Fruit fly (Drosophila melanogaster): ENCODE results near the gene Amnionless.

Amnionless gene

DNA sequence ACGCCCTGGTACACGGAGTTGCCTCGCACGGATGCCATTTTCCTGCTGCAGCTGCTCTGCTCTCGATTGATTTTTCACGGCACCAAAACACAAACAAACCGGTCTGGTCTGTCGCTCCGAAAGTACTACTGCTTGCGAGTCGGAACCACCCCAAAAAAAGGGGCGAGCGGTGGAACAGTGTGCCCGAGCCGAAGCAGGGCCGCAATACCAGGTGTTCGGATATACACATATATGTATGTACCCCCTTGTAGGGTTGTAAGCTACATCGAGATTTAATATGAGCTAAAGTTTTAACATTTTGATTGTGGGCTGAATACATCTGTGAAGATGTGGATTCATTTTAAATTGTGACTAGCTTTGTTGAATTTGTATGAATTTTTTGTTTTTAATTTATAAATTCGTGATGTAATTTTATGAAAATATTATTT lies 3.3 kb downstream of the Amnionless start (continued):
- TF ChIP-seq ems (GFP tag; optimal IDR thresholded peaks at IDR 0.05) (peak; percentile 54), Antp (GFP tag; optimal IDR thresholded peaks at IDR 0.05) (peak; percentile 45), Stat92E (GFP tag; optimal IDR thresholded peaks at IDR 0.05) (peak in 1 of 3 experiments; percentile 56), CG15696 (tag; optimal IDR thresholded peaks at IDR 0.05) (peak; percentile 7), CG8924 (tag; optimal IDR thresholded peaks at IDR 0.05) (peak; percentile 63), ase (GFP tag; IDR thresholded peaks at IDR 0.05) (no peak), sr (GFP tag; IDR thresholded peaks at IDR 0.05) (peak; percentile 31; the same call in 1 of the 3 replicates), CG10366 (GFP tag; IDR thresholded peaks at IDR 0.05) (no peak), H15 (GFP tag; IDR thresholded peaks at IDR 0.05) (no peak), usp (GFP tag; optimal IDR thresholded peaks at IDR 0.05) (no peak), Nf-YC (tag; optimal IDR thresholded peaks at IDR 0.05) (peak; percentile 53), dan (GFP tag; IDR thresholded peaks at IDR 0.05) (no peak), CG6654 (GFP tag; optimal IDR thresholded peaks at IDR 0.05) (no peak), CG6854 (GFP tag; optimal IDR thresholded peaks at IDR 0.05) (peak; percentile 55), Opbp (GFP tag; IDR thresholded peaks at IDR 0.05; ENCODE audit: partially characterized antibody) (peak; percentile 64; the same call in 2 of the 3 replicates), ash1 (GFP tag; optimal IDR thresholded peaks at IDR 0.05) (no peak), CG1024 (GFP tag; IDR thresholded peaks at IDR 0.05) (no peak), Nf-YA (GFP tag; IDR thresholded peaks at IDR 0.05) (no peak), Nf-YB (GFP tag; optimal IDR thresholded peaks at IDR 0.05) (peak; percentile 44), B-H2 (GFP tag; optimal IDR thresholded peaks at IDR 0.05) (peak; percentile 26), Xbp1 (GFP tag; optimal IDR thresholded peaks at IDR 0.05) (peak; percentile 29), CG4282 (GFP tag; optimal IDR thresholded peaks at IDR 0.05) (no peak), chif (GFP tag; optimal IDR thresholded peaks at IDR 0.05) (peak; percentile 21 to 25), Mad (GFP tag; optimal IDR thresholded peaks at IDR 0.05) (peak; percentile 33), gce (GFP tag; IDR thresholded peaks at IDR 0.05) (no peak), Hey (tag; optimal IDR thresholded peaks at IDR 0.05) (no peak), CG8089 (GFP tag; optimal IDR thresholded peaks at IDR 0.05) (peak; percentile 27), Mes4 (GFP tag; optimal IDR thresholded peaks at IDR 0.05) (no peak), Xrp1 (GFP tag; IDR thresholded peaks at IDR 0.05) (peak; percentile 56; the same call in 1 of the 2 replicates), CG7928 (GFP tag; optimal IDR thresholded peaks at IDR 0.05) (no peak), kni (GFP tag; optimal IDR thresholded peaks at IDR 0.05) (no peak), CG4730 (GFP tag; IDR thresholded peaks at IDR 0.05) (no peak), Ravus (GFP tag; IDR thresholded peaks at IDR 0.05) (no peak), CG11093 (GFP tag; IDR thresholded peaks at IDR 0.05) (no peak), tin (GFP tag; optimal IDR thresholded peaks at IDR 0.05) (peak; percentile 47), Taf1 (GFP tag; IDR thresholded peaks at IDR 0.05) (no peak), sim (GFP tag; IDR thresholded peaks at IDR 0.05) (no peak; the same call in 1 of the 2 replicates), CG6813 (GFP tag; optimal IDR thresholded peaks at IDR 0.05) (peak; percentile 65), bsh (GFP tag; optimal IDR thresholded peaks at IDR 0.05) (peak in 1 of 2 experiments; percentile 60), Doc3 (GFP tag; IDR thresholded peaks at IDR 0.05; ENCODE audit: partially characterized antibody) (no peak), CG2889 (GFP tag; IDR thresholded peaks at IDR 0.05) (no peak), CG1602 (GFP tag; optimal IDR thresholded peaks at IDR 0.05) (no peak), peb (GFP tag; IDR thresholded peaks at IDR 0.05) (no peak), mirr (GFP tag; optimal IDR thresholded peaks at IDR 0.05) (peak; percentile 49), HLHmδ (GFP tag; optimal IDR thresholded peaks at IDR 0.05) (peak; percentile 92), ham (GFP tag; IDR thresholded peaks at IDR 0.05) (no peak), B-H1 (GFP tag; IDR thresholded peaks at IDR 0.05) (no peak), H2.0 (GFP tag; IDR thresholded peaks at IDR 0.05) (peak; percentile 36; the same call in 1 of the 2 replicates), CG1647 (GFP tag; optimal IDR thresholded peaks at IDR 0.05) (no peak), CG2120 (GFP tag; optimal IDR thresholded peaks at IDR 0.05) (peak; percentile 71), CG12391 (tag; optimal IDR thresholded peaks at IDR 0.05) (peak; percentile 65), shn (GFP tag; optimal IDR thresholded peaks at IDR 0.05) (peak; percentile 50)
